Worm (Caenorhabditis elegans) whole organism, early embryonic: ENCODE measurements around the gene srlf-1.

ENCODE experiments used
- B0310.2 ChIP-seq: sonication (generic microtip); optimal IDR thresholded peaks from 2 replicates; lab custom pipeline; 2016; ENCODE audit warnings: mild to moderate bottlenecking, missing genetic modification characterization, missing compliant biosample characterization
- F13C5.2 ChIP-seq: sonication (generic microtip); optimal IDR thresholded peaks from 2 replicates; lab custom pipeline; 2017; ENCODE audit warnings: mild to moderate bottlenecking, missing genetic modification characterization, inconsistent platforms, missing compliant biosample characterization
- aly-1 ChIP-seq: sonication (generic microtip); optimal IDR thresholded peaks from 2 replicates; lab custom pipeline; 2016; ENCODE audit warnings: missing genetic modification characterization, missing compliant biosample characterization
- ama-1 ChIP-seq: fragments of 150-350 bp; optimal IDR thresholded peaks from 2 replicates; lab custom pipeline; 2014
- ceh-13 ChIP-seq: fragments of 200-800 bp; sonication (Bioruptor generic); optimal IDR thresholded peaks from 2 replicates; lab custom pipeline; 2018; ENCODE audit warnings: mild to moderate bottlenecking, missing genetic modification characterization, missing compliant biosample characterization
- ceh-36 ChIP-seq: sonication (generic microtip); optimal IDR thresholded peaks from 2 replicates; lab custom pipeline; 2016; ENCODE audit warnings: missing genetic modification characterization, inconsistent platforms, missing compliant biosample characterization
- ets-7 ChIP-seq: sonication (generic microtip); optimal IDR thresholded peaks from 2 replicates; lab custom pipeline; 2016; ENCODE audit warnings: missing genotype, missing genetic modification characterization, missing compliant biosample characterization
- flt-1 ChIP-seq: fragments of 200-800 bp; sonication (Bioruptor generic); IDR thresholded peaks from 2 replicates; pipeline ENCODE4 v1.3.6; 2022; ENCODE audit warnings: missing genetic modification characterization, missing compliant biosample characterization
- hmbx-1 ChIP-seq: sonication (generic microtip); optimal IDR thresholded peaks from 2 replicates; lab custom pipeline; 2016; ENCODE audit warnings: mild to moderate bottlenecking, missing genetic modification characterization, missing compliant biosample characterization
- hmg-4 ChIP-seq: fragments of 200-800 bp; sonication (Bioruptor generic); optimal IDR thresholded peaks from 2 replicates; lab custom pipeline; 2018; ENCODE audit warnings: mild to moderate bottlenecking, missing genetic modification characterization, missing compliant biosample characterization
- hnd-1 ChIP-seq: sonication (generic microtip); optimal IDR thresholded peaks from 2 replicates; lab custom pipeline; 2016; ENCODE audit warnings: missing genetic modification characterization, missing compliant biosample characterization
- pes-1 ChIP-seq: fragments of 200-800 bp; sonication (Bioruptor generic); IDR thresholded peaks from 2 replicates; pipeline ENCODE4 v1.3.6; 2022; ENCODE audit warnings: missing genetic modification reagents, missing genetic modification characterization, missing compliant biosample characterization
- scrt-1 ChIP-seq: fragments of 200-800 bp; sonication (Bioruptor generic); IDR thresholded peaks from 2 replicates; pipeline ENCODE4 v1.3.6; 2022; ENCODE audit warnings: missing genetic modification characterization, missing compliant biosample characterization
- sea-1 ChIP-seq: fragments of 200-800 bp; sonication (Bioruptor generic); conservative IDR thresholded peaks from 2 replicates; pipeline ENCODE4 v1.3.6; 2022; ENCODE audit warnings: missing genetic modification characterization, missing compliant biosample characterization
- tbx-11 ChIP-seq: fragments of 200-800 bp; sonication (Bioruptor generic); IDR thresholded peaks from 2 replicates; pipeline ENCODE4 v1.3.6; 2022; ENCODE audit warnings: missing genetic modification characterization, missing compliant biosample characterization
- tbx-37 ChIP-seq: fragments of 200-800 bp; sonication (Bioruptor generic); conservative IDR thresholded peaks from 2 replicates; pipeline ENCODE4 v1.3.6; 2022; ENCODE audit warnings: missing genetic modification reagents, missing genetic modification characterization, missing compliant biosample characterization
- tra-4 ChIP-seq: sonication (generic microtip); optimal IDR thresholded peaks from 2 replicates; lab custom pipeline; 2017; ENCODE audit warnings: missing genetic modification characterization, missing compliant biosample characterization

Gene srlf-1

ce11 chrII:7776232-7776631, 14.2 kb upstream of the srlf-1 start:
- TF ChIP-seq ceh-13 (GFP tag; lab: Kevin White, UChicago), result no peak
- no peak for TF ChIP-seq B0310.2 (tag; lab: Kevin White, UChicago)
- TF ChIP-seq flt-1 (GFP tag; lab: Robert Waterston, UW), result no peak
- no peak for TF ChIP-seq hmg-4
- TF ChIP-seq hnd-1 (tag; lab: Kevin White, UChicago), result no peak
- TF ChIP-seq ama-1 (lab: Kevin White, UChicago), result no peak
- TF ChIP-seq tbx-11 (GFP tag; lab: Robert Waterston, UW), result no peak
- no peak for TF ChIP-seq tra-4 (tag; lab: Kevin White, UChicago)
- no peak for TF ChIP-seq scrt-1 (GFP tag; lab: Robert Waterston, UW)
- no peak for TF ChIP-seq ets-7 (tag; lab: Kevin White, UChicago)
- TF ChIP-seq tbx-37 (GFP tag; lab: Robert Waterston, UW), result no peak
- TF ChIP-seq sea-1 (GFP tag; lab: Robert Waterston, UW), result no peak
- no peak for TF ChIP-seq F13C5.2 (tag; lab: Kevin White, UChicago)
- no peak for TF ChIP-seq aly-1 (tag; lab: Kevin White, UChicago)

- no peak for TF ChIP-seq flt-1 (GFP tag; lab: Robert Waterston, UW)
- TF ChIP-seq ceh-13 (GFP tag; lab: Kevin White, UChicago), result no peak
- TF ChIP-seq hmbx-1 (tag; lab: Kevin White, UChicago), result no peak
- no peak for TF ChIP-seq tbx-11 (GFP tag; lab: Robert Waterston, UW)
- TF ChIP-seq tra-4 (tag; lab: Kevin White, UChicago), result no peak
- TF ChIP-seq aly-1 (tag; lab: Kevin White, UChicago), result no peak
- no peak for TF ChIP-seq B0310.2 (tag; lab: Kevin White, UChicago)
- no peak for TF ChIP-seq hnd-1 (tag; lab: Kevin White, UChicago)
- TF ChIP-seq ceh-36 (tag; lab: Kevin White, UChicago), result no peak
- no peak for TF ChIP-seq hmg-4
Observed at ce11 chrII:7776715-7777114, 13.7 kb upstream of the srlf-1 start.

ce11 chrII:7777320-7777978, 12.9 kb upstream of the srlf-1 start, which contains the start of gene mthf-1:
Gene mthf-1, minus strand, starts transcription at chrII:7777823.
- no peak for TF ChIP-seq flt-1 (GFP tag; lab: Robert Waterston, UW)
- no peak for TF ChIP-seq ceh-13 (GFP tag; lab: Kevin White, UChicago)
- no peak for TF ChIP-seq hmbx-1 (tag; lab: Kevin White, UChicago)
- TF ChIP-seq ama-1 (lab: Kevin White, UChicago), result no peak
- TF ChIP-seq aly-1 (tag; lab: Kevin White, UChicago), result no peak
- no peak for TF ChIP-seq F13C5.2 (tag; lab: Kevin White, UChicago)
- TF ChIP-seq scrt-1 (GFP tag; lab: Robert Waterston, UW), result no peak
- TF ChIP-seq B0310.2 (tag; lab: Kevin White, UChicago), result no peak
- TF ChIP-seq hnd-1 (tag; lab: Kevin White, UChicago), result no peak
- no peak for TF ChIP-seq tbx-11 (GFP tag; lab: Robert Waterston, UW)
- TF ChIP-seq ceh-36 (tag; lab: Kevin White, UChicago), result no peak
- TF ChIP-seq ets-7 (tag; lab: Kevin White, UChicago), result no peak
- no peak for TF ChIP-seq tbx-37 (GFP tag; lab: Robert Waterston, UW)
- TF ChIP-seq hmg-4, result no peak
- TF ChIP-seq tra-4 (tag; lab: Kevin White, UChicago), result no peak
- no peak for TF ChIP-seq pes-1 (GFP tag; lab: Robert Waterston, UW)
- TF ChIP-seq sea-1 (GFP tag; lab: Robert Waterston, UW), result no peak

DNA sequence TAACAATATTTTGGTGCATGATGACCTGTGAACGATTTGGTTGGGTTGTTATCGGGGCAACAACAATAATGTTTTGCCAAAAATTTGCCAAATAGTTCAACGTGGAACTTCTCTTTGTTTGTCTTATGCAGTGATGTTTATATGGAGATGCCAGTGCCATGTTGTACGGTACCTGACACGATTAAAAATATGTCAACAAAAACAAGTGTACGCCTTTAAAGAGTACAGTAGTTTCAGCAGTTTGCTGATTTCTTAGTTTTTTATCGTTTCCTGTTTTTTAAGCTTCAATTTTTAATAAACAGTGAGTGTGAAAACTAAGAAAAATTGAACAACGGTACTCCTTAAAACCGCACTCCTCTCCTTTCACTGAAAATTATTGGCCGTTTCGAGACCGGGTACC, 12.1 kb upstream of the srlf-1 start:
- no peak for TF ChIP-seq ceh-36 (tag; lab: Kevin White, UChicago)
- TF ChIP-seq tra-4 (tag; lab: Kevin White, UChicago), result no peak
- TF ChIP-seq ceh-13 (GFP tag; lab: Kevin White, UChicago), result no peak
- TF ChIP-seq F13C5.2 (tag; lab: Kevin White, UChicago), result no peak
- TF ChIP-seq tbx-11 (GFP tag; lab: Robert Waterston, UW), result no peak
- no peak for TF ChIP-seq hmbx-1 (tag; lab: Kevin White, UChicago)
- no peak for TF ChIP-seq B0310.2 (tag; lab: Kevin White, UChicago)
- no peak for TF ChIP-seq ets-7 (tag; lab: Kevin White, UChicago)
- no peak for TF ChIP-seq aly-1 (tag; lab: Kevin White, UChicago)
- no peak for TF ChIP-seq ama-1 (lab: Kevin White, UChicago)

- no peak for TF ChIP-seq hnd-1 (tag; lab: Kevin White, UChicago)
Observed at ce11 chrII:7781102-7781616, 9.2 kb upstream of the srlf-1 start, which contains the start of the genes snpc-1.1 and spdl-1. Gene snpc-1.1, minus strand, starts transcription at chrII:7781301. Gene spdl-1, plus strand, starts transcription at chrII:7781566.

ce11 chrII:7783467-7783959, 6.9 kb upstream of the srlf-1 start, which contains the start of gene skr-17:
Gene skr-17, plus strand, starts transcription at chrII:7783517.
- TF ChIP-seq hnd-1 (tag; lab: Kevin White, UChicago) (no peak), tbx-37 (GFP tag; lab: Robert Waterston, UW) (no peak), ama-1 (lab: Kevin White, UChicago) (no peak), hmbx-1 (tag; lab: Kevin White, UChicago) (no peak), scrt-1 (GFP tag; lab: Robert Waterston, UW) (no peak), tra-4 (tag; lab: Kevin White, UChicago) (no peak), B0310.2 (tag; lab: Kevin White, UChicago) (no peak), hmg-4 (no peak)

DNA sequence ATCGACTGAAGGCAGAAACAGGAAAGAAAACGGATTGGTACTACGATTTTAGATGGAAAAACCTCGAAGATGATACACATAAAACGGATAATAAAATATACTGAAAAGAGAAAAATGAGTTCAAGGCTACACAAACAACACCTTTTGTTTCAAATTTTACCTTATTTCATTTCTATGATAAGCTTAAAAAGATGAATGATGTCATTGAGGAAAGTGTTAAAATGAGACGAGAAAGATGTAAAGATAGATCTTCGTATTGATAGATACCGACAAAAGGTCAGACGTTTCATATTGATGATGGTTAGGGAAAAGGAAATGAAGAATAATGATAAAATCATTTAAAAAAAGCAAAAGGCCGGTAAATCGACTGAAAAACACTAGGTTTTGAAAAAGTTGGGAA, 786 bp upstream of the srlf-1 start:
- no peak for TF ChIP-seq ets-7 (tag; lab: Kevin White, UChicago)
- TF ChIP-seq sea-1 (GFP tag; lab: Robert Waterston, UW), result no peak
- no peak for TF ChIP-seq ama-1 (lab: Kevin White, UChicago)
- TF ChIP-seq hnd-1 (tag; lab: Kevin White, UChicago), result no peak
- TF ChIP-seq ceh-13 (GFP tag; lab: Kevin White, UChicago), result no peak
- TF ChIP-seq aly-1 (tag; lab: Kevin White, UChicago), result no peak
- no peak for TF ChIP-seq hmg-4
- no peak for TF ChIP-seq pes-1 (GFP tag; lab: Robert Waterston, UW)
- no peak for TF ChIP-seq ceh-36 (tag; lab: Kevin White, UChicago)
- TF ChIP-seq tbx-11 (GFP tag; lab: Robert Waterston, UW), result no peak
- no peak for TF ChIP-seq flt-1 (GFP tag; lab: Robert Waterston, UW)
- no peak for TF ChIP-seq B0310.2 (tag; lab: Kevin White, UChicago)
- TF ChIP-seq tbx-37 (GFP tag; lab: Robert Waterston, UW), result no peak
- no peak for TF ChIP-seq hmbx-1 (tag; lab: Kevin White, UChicago)
- TF ChIP-seq F13C5.2 (tag; lab: Kevin White, UChicago), result no peak
- TF ChIP-seq tra-4 (tag; lab: Kevin White, UChicago), result no peak
- no peak for TF ChIP-seq scrt-1 (GFP tag; lab: Robert Waterston, UW)
